Worm (Caenorhabditis elegans) whole organism, L3 larva: ENCODE data around the gene F25D1.5.

Experiments used
- R02D3.7 ChIP-seq: fragments of 150-350 bp; optimal IDR thresholded peaks from 2 replicates; lab custom pipeline; 2014; ENCODE audit warnings: missing biosample characterization, missing genetic modification characterization
- ZK546.5 ChIP-seq: sonication (generic microtip); optimal IDR thresholded peaks from 2 replicates; lab custom pipeline; 2017; ENCODE audit warnings: missing biosample characterization, missing genetic modification characterization
- hmg-11 ChIP-seq: sonication (generic microtip); optimal IDR thresholded peaks from 2 replicates; lab custom pipeline; 2016; ENCODE audit warnings: missing genetic modification characterization, missing compliant biosample characterization
- nhr-11 ChIP-seq: fragments of 150-350 bp; optimal IDR thresholded peaks from 2 replicates; lab custom pipeline; 2014; ENCODE audit warnings: missing biosample characterization, missing genetic modification characterization
- nhr-76 ChIP-seq: fragments of 150-350 bp; sonication (generic microtip); optimal IDR thresholded peaks from 5 replicates; lab custom pipeline; 2014; ENCODE audit warnings: missing biosample characterization, missing genetic modification characterization
- skn-1 ChIP-seq: fragments of 150-350 bp; optimal IDR thresholded peaks from 2 replicates; lab custom pipeline; 2014; ENCODE audit warnings: missing biosample characterization, missing genetic modification characterization
- ztf-11 ChIP-seq: fragments of 150-350 bp; optimal IDR thresholded peaks from 2 replicates; lab custom pipeline; 2014; ENCODE audit warnings: missing biosample characterization, missing genetic modification characterization

DNA sequence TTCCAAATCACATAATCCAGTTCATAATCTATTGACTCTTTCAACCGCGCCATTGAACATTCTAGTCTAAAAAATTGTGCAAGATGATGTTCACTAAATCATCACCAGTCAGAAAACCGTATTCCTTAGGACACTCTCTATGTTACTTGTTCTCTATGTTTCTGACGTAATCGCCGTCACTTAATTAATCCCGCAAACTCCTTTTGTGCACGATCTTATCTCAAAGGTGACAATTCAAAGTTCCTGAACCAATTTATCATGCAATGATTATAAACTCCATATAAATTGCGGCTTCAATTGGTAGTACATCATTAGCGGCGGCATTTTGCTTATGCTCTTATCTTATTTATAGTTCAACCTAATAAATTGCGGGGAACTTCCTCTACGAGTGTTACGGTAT, 16.2 kb upstream of the F25D1.5 start:
- TF ChIP-seq nhr-76 = no peak
- TF ChIP-seq nhr-11 (tag; lab: Kevin White, UChicago) = no peak
- no peak for TF ChIP-seq ZK546.5 (tag; lab: Kevin White, UChicago)
- TF ChIP-seq R02D3.7 (tag; lab: Kevin White, UChicago) = no peak
- no peak for TF ChIP-seq ztf-11 (tag; lab: Kevin White, UChicago)
- TF ChIP-seq hmg-11 (tag; lab: Kevin White, UChicago) = no peak
- TF ChIP-seq skn-1 (tag; lab: Kevin White, UChicago) = peak; percentile 27
